Fruit fly (Drosophila melanogaster) whole organism: Measurements from ENCODE around the gene eIF3g1.

Experiments
- CG8478 ChIP-seq: fragments of >200 bp; optimal IDR thresholded peaks from 2 replicates; lab custom pipeline; 2018; ENCODE audit warnings: inconsistent platforms
- Dll ChIP-seq: fragments of >200 bp; optimal IDR thresholded peaks from 2 replicates; lab custom pipeline; 2017
- EcR ChIP-seq, 2 experiments: fragments of >200 bp; optimal IDR thresholded peaks; 2 replicates each; lab custom pipeline; 2017; ENCODE audit warnings: missing biosample characterization in 2 of 2, missing genetic modification characterization in 2 of 2, missing genetic modification reagents in 2 of 2
- pan ChIP-seq: fragments of >200 bp; optimal IDR thresholded peaks from 2 replicates; lab custom pipeline; 2017
- usp ChIP-seq: fragments of >200 bp; optimal IDR thresholded peaks from 2 replicates; lab custom pipeline; 2017; ENCODE audit warnings: missing biosample characterization, missing genetic modification characterization, mixed read lengths

- no peak for TF ChIP-seq usp (GFP tag; lab: Kevin White, UChicago)
- TF ChIP-seq CG8478: no peak
- no peak for TF ChIP-seq EcR (GFP tag; optimal IDR thresholded peaks at IDR 0.05; lab: Kevin White, UChicago)
- no peak for TF ChIP-seq Dll (lab: Kevin White, UChicago)
- TF ChIP-seq pan: no peak
Measured at dm6 chrX:2608470-2609157, 1.5 kb downstream of the eIF3g1 start, which contains the start of gene Smyd3.
